Worm (Caenorhabditis elegans) whole organism, L1 larva: Measurements from ENCODE around the gene emre-1.

Experiments used
- ama-1 ChIP-seq: fragments of 150-350 bp; optimal IDR thresholded peaks from 2 replicates; lab custom pipeline; 2014
- blmp-1 ChIP-seq: fragments of 150-350 bp; optimal IDR thresholded peaks from 2 replicates; lab custom pipeline; 2014; ENCODE audit warnings: missing biosample characterization, missing genetic modification characterization
- efl-1 ChIP-seq, 4 experiments: fragments of 150-350 bp; optimal IDR thresholded peaks in 3 of 4; peaks in 1 of 4; 1 replicate in 1 of 4; 2 replicates in 3 of 4; lab custom pipeline; 2014; ENCODE audit warnings: missing biosample characterization in 2 of 4, missing genetic modification characterization in 2 of 4, missing genetic modification reagents in 2 of 4
- fkh-10 ChIP-seq: sonication (generic microtip); optimal IDR thresholded peaks from 2 replicates; lab custom pipeline; 2017; ENCODE audit warnings: missing biosample characterization, missing genetic modification reagents, missing genetic modification characterization
- fos-1 ChIP-seq: fragments of 150-350 bp; optimal IDR thresholded peaks from 2 replicates; lab custom pipeline; 2014; ENCODE audit warnings: missing biosample characterization, missing genetic modification characterization
- lin-39 ChIP-seq: fragments of 150-350 bp; optimal IDR thresholded peaks from 2 replicates; lab custom pipeline; 2014; ENCODE audit warnings: missing biosample characterization, missing genetic modification reagents, missing genetic modification characterization
- lir-3 ChIP-seq: sonication (generic microtip); optimal IDR thresholded peaks from 2 replicates; lab custom pipeline; 2016; ENCODE audit warnings: mild to moderate bottlenecking, missing genetic modification characterization, moderate library complexity, missing compliant biosample characterization; ENCODE audit not compliant: poor library complexity
- mep-1 ChIP-seq: fragments of 150-350 bp; optimal IDR thresholded peaks from 2 replicates; lab custom pipeline; 2014; ENCODE audit warnings: missing biosample characterization, missing genetic modification characterization
- nhr-11 ChIP-seq: fragments of 150-350 bp; optimal IDR thresholded peaks from 2 replicates; lab custom pipeline; 2014; ENCODE audit warnings: missing biosample characterization, missing genetic modification characterization
- nhr-12 ChIP-seq: sonication (generic microtip); optimal IDR thresholded peaks from 2 replicates; lab custom pipeline; 2017; ENCODE audit warnings: missing biosample characterization, missing genetic modification characterization
- nhr-237 ChIP-seq: fragments of 150-350 bp; optimal IDR thresholded peaks from 2 replicates; lab custom pipeline; 2014; ENCODE audit warnings: missing biosample characterization, missing genetic modification characterization
- nhr-77 ChIP-seq: fragments of 150-350 bp; optimal IDR thresholded peaks from 2 replicates; lab custom pipeline; 2014; ENCODE audit warnings: missing biosample characterization, missing genetic modification characterization
- pqm-1 ChIP-seq: sonication (generic microtip); optimal IDR thresholded peaks from 3 replicates; lab custom pipeline; 2017; ENCODE audit warnings: missing biosample characterization, missing genetic modification characterization
- snpc-4 ChIP-seq: fragments of 150-350 bp; optimal IDR thresholded peaks from 2 replicates; lab custom pipeline; 2014; ENCODE audit warnings: missing biosample characterization, missing genetic modification characterization

DNA sequence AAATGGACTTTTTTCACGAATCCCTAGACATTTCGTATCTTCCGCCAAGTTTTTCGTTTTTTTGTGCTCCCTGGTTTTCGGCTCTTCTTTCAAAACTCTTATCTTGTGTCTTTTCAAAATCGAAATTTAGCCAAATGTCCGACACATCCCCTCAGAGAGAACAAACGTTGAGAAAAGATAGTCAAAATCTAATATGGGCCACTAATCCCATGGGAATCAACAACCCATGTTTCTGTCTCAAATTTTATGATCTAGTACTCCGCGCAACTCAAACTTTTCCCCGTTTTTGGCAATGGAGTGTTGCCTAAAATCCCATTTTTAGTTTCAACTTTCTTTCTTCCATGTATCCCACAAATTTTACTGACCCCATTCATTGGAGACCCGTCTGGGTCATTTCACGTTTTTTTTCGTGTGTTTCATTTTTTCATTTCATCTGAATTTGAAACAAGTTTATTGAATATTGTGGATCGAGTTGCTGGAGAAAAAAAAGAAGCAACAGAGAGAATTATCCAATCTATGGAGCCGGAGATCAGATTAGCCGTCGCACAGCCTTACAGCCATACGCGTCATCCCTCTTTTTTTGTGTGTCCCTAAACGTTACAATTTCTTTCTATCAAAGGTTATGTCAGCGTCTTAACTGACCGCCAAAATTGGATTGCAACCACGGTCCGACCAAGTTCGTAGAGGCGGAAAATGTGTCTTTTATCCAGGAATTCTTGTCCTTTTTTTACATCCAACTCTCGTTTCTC lies 32.2 kb downstream of the emre-1 start:
- no peak for TF ChIP-seq efl-1 (optimal IDR thresholded peaks at IDR 0.05; lab: Kevin White, UChicago)
- TF ChIP-seq efl-1 (GFP tag; optimal IDR thresholded peaks at IDR 0.05 in 1 of 2; lab: Kevin White, UChicago), result no peak
- no peak for TF ChIP-seq lin-39
- no peak for TF ChIP-seq nhr-77 (tag; lab: Kevin White, UChicago)
- no peak for TF ChIP-seq nhr-11 (tag; lab: Kevin White, UChicago)
- TF ChIP-seq nhr-12 (tag; lab: Kevin White, UChicago), result no peak
- TF ChIP-seq pqm-1, result no peak
- TF ChIP-seq fos-1 (tag; lab: Kevin White, UChicago), result no peak
- TF ChIP-seq lir-3 (tag; lab: Kevin White, UChicago), result no peak
- TF ChIP-seq fkh-10, result peak; percentile 86
- no peak for TF ChIP-seq snpc-4
- TF ChIP-seq nhr-237 (tag; lab: Kevin White, UChicago), result no peak
- TF ChIP-seq ama-1 (lab: Kevin White, UChicago), result no peak
- no peak for TF ChIP-seq blmp-1
- TF ChIP-seq mep-1 (tag; lab: Kevin White, UChicago), result no peak
